Worm (Caenorhabditis elegans): ENCODE data around the gene ctsa-2.

The ctsa-2 gene

ce11 chrX:6420681-6421080, 9.7 kb downstream of the ctsa-2 start, which contains the start of gene K10C2.12:
Gene K10C2.12, minus strand, starts transcription at chrX:6420781.
- no peak for TF ChIP-seq flt-1 (GFP tag; IDR thresholded peaks at IDR 0.05)
- no peak for TF ChIP-seq tra-4 (tag; optimal IDR thresholded peaks at IDR 0.05)
- no peak for TF ChIP-seq hmbx-1 (tag; optimal IDR thresholded peaks at IDR 0.05)
- TF ChIP-seq hmg-4 (GFP tag; optimal IDR thresholded peaks at IDR 0.05): no peak
- no peak for TF ChIP-seq ama-1 (optimal IDR thresholded peaks at IDR 0.05)
- TF ChIP-seq sea-1 (GFP tag; conservative IDR thresholded peaks at IDR 0.05): no peak
- TF ChIP-seq tbx-11 (GFP tag; IDR thresholded peaks at IDR 0.05): no peak
- TF ChIP-seq scrt-1 (GFP tag; IDR thresholded peaks at IDR 0.05): no peak
- TF ChIP-seq ceh-36 (tag; optimal IDR thresholded peaks at IDR 0.05): no peak
- TF ChIP-seq ets-7 (tag; optimal IDR thresholded peaks at IDR 0.05): no peak
- TF ChIP-seq hnd-1 (tag; optimal IDR thresholded peaks at IDR 0.05): no peak
- TF ChIP-seq ceh-13 (GFP tag; optimal IDR thresholded peaks at IDR 0.05): no peak

DNA sequence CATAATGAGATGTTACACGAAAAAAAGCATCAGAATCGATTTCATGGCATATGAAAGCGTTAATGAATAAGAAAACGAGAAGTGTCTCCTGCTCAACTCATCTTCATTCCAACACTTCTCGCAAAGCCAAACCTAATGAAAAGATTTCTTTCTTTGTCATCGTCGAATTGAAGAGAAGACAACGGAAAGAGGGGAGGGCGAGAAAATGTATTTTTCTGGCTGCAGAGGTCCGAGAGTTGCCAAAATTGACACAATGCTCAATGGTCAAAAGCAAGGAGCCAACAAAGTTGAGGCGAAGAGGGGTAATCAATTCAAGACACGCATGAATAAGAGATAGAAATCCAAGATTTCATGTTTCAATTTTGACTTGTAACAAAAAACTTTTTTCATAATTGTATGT, 11.3 kb downstream of the ctsa-2 start:
- TF ChIP-seq F13C5.2 (tag; optimal IDR thresholded peaks at IDR 0.05) (no peak), pes-1 (GFP tag; IDR thresholded peaks at IDR 0.05) (no peak), ets-7 (tag; optimal IDR thresholded peaks at IDR 0.05) (no peak), tra-4 (tag; optimal IDR thresholded peaks at IDR 0.05) (no peak), ceh-36 (tag; optimal IDR thresholded peaks at IDR 0.05) (no peak), hnd-1 (tag; optimal IDR thresholded peaks at IDR 0.05) (no peak), aly-1 (tag; optimal IDR thresholded peaks at IDR 0.05) (no peak), sea-1 (GFP tag; conservative IDR thresholded peaks at IDR 0.05) (no peak), scrt-1 (GFP tag; IDR thresholded peaks at IDR 0.05) (no peak), B0310.2 (tag; optimal IDR thresholded peaks at IDR 0.05) (no peak), hmg-4 (GFP tag; optimal IDR thresholded peaks at IDR 0.05) (no peak), flt-1 (GFP tag; IDR thresholded peaks at IDR 0.05) (no peak), ama-1 (optimal IDR thresholded peaks at IDR 0.05) (no peak), tbx-37 (GFP tag; conservative IDR thresholded peaks at IDR 0.05) (no peak)

DNA sequence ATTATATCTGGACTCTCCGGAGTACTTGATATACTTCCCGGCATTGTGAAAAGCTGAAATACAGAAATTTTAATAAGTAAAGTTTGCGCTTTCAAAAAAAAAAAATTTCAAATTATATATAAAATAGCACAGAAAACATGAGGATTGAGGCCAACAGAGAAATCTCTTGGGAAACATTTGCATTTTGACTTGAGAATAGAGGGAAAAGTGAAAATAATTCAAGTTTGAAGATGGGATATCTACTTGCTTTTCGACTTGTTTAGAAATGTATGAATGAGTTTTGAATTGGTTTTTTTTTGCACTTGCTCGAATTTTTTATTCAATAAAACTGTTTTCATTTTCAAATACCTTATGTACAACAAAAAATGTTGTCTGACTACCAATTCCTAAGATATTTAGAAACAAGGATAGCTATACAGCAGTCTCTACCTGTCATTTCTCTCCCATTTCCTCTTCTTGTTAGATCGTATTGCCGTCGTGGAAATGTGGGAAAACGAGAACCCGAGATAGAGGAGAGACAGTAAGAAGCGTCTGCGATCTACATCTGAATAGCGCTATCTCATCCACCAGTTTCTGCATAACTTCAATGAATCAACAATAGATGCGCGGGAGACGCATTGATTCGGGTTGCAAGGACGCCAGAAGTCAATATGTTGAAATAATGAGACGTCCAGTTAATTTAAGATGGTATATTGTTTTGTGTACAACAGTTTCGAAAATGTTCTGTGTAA, 13.9 kb downstream of the ctsa-2 start, which contains the start of gene T22E5.6:
TSS of gene T22E5.6 (minus strand) at position 51 of the 731 bp plus-strand sequence.
- TF ChIP-seq hmg-4 (GFP tag; optimal IDR thresholded peaks at IDR 0.05): no peak
- no peak for TF ChIP-seq flt-1 (GFP tag; IDR thresholded peaks at IDR 0.05)
- TF ChIP-seq F13C5.2 (tag; optimal IDR thresholded peaks at IDR 0.05): no peak
- TF ChIP-seq hnd-1 (tag; optimal IDR thresholded peaks at IDR 0.05): no peak
- TF ChIP-seq hmbx-1 (tag; optimal IDR thresholded peaks at IDR 0.05): no peak

DNA sequence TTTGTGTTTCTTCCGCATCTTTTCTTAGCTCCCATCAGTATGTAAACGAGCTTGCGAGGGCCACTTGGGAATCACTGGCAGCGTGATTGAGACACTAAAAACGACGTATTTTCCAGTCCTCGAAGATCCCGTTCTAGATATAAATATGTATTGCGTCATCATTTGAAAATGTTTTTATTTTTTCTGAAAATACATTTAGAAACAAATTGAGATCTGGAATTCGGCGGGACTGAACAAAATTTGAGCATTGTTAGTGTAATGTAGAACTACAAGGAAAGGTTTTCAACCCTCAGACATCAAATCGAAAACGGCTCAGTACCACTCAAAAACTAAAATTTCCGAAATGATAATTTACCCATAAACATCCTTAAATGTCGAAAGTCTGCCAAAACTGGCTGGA, 16.8 kb downstream of the ctsa-2 start:
- TF ChIP-seq flt-1 (GFP tag; IDR thresholded peaks at IDR 0.05) (no peak), scrt-1 (GFP tag; IDR thresholded peaks at IDR 0.05) (no peak), ets-7 (tag; optimal IDR thresholded peaks at IDR 0.05) (no peak), aly-1 (tag; optimal IDR thresholded peaks at IDR 0.05) (no peak), ceh-13 (GFP tag; optimal IDR thresholded peaks at IDR 0.05) (no peak), F13C5.2 (tag; optimal IDR thresholded peaks at IDR 0.05) (no peak), sea-1 (GFP tag; conservative IDR thresholded peaks at IDR 0.05) (no peak), ama-1 (optimal IDR thresholded peaks at IDR 0.05) (no peak), hmbx-1 (tag; optimal IDR thresholded peaks at IDR 0.05) (no peak), tbx-11 (GFP tag; IDR thresholded peaks at IDR 0.05) (no peak), ceh-36 (tag; optimal IDR thresholded peaks at IDR 0.05) (no peak)

ce11 chrX:6412575-6412974, 17.8 kb downstream of the ctsa-2 start, which contains the start of gene T22E5.1:
Gene T22E5.1, plus strand, starts transcription at chrX:6412875.
- TF ChIP-seq tbx-37 (GFP tag; conservative IDR thresholded peaks at IDR 0.05) (no peak), hnd-1 (tag; optimal IDR thresholded peaks at IDR 0.05) (no peak), B0310.2 (tag; optimal IDR thresholded peaks at IDR 0.05) (no peak), ceh-36 (tag; optimal IDR thresholded peaks at IDR 0.05) (no peak), hmbx-1 (tag; optimal IDR thresholded peaks at IDR 0.05) (no peak), tra-4 (tag; optimal IDR thresholded peaks at IDR 0.05) (no peak), aly-1 (tag; optimal IDR thresholded peaks at IDR 0.05) (no peak), hmg-4 (GFP tag; optimal IDR thresholded peaks at IDR 0.05) (no peak), sea-1 (GFP tag; conservative IDR thresholded peaks at IDR 0.05) (no peak), F13C5.2 (tag; optimal IDR thresholded peaks at IDR 0.05) (no peak)

ce11 chrX:6410177-6410765, 20.1 kb downstream of the ctsa-2 start, which contains the start of gene mup-2:
Gene mup-2, minus strand, starts transcription at chrX:6410227.
- TF ChIP-seq ama-1 (optimal IDR thresholded peaks at IDR 0.05) (no peak), ets-7 (tag; optimal IDR thresholded peaks at IDR 0.05) (no peak), ceh-36 (tag; optimal IDR thresholded peaks at IDR 0.05) (no peak), ceh-13 (GFP tag; optimal IDR thresholded peaks at IDR 0.05) (no peak), tra-4 (tag; optimal IDR thresholded peaks at IDR 0.05) (no peak), hnd-1 (tag; optimal IDR thresholded peaks at IDR 0.05) (no peak), scrt-1 (GFP tag; IDR thresholded peaks at IDR 0.05) (no peak), tbx-11 (GFP tag; IDR thresholded peaks at IDR 0.05) (no peak), F13C5.2 (tag; optimal IDR thresholded peaks at IDR 0.05) (no peak), tbx-37 (GFP tag; conservative IDR thresholded peaks at IDR 0.05) (no peak), pes-1 (GFP tag; IDR thresholded peaks at IDR 0.05) (no peak), hmbx-1 (tag; optimal IDR thresholded peaks at IDR 0.05) (no peak)

DNA sequence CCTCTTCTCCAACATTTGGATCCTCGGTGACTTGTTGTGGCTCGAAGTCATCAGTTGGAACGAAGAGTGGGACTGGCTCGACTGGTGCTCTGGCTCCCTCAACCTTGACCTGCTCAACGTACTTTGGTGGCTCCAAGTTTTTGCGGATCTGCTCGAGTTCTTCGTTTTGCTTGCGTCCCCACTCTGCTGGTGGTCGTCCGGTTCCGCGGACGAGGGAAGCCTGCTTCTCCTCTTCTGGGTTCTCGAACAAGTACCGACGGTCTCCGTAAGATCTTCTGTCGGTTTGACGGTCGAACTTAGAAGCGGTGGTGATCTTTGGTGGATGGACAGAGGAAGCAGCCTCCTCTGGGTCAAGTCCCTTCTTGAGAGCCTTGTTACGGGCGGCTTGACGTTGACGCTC, 21.7 kb downstream of the ctsa-2 start:
- no peak for TF ChIP-seq flt-1 (GFP tag; IDR thresholded peaks at IDR 0.05)

- TF ChIP-seq ceh-13 (GFP tag; optimal IDR thresholded peaks at IDR 0.05): no peak
- no peak for TF ChIP-seq scrt-1 (GFP tag; IDR thresholded peaks at IDR 0.05)
- TF ChIP-seq hmg-4 (GFP tag; optimal IDR thresholded peaks at IDR 0.05): no peak
- no peak for TF ChIP-seq tra-4 (tag; optimal IDR thresholded peaks at IDR 0.05)
- no peak for TF ChIP-seq F13C5.2 (tag; optimal IDR thresholded peaks at IDR 0.05)
- TF ChIP-seq tbx-37 (GFP tag; conservative IDR thresholded peaks at IDR 0.05): no peak
- no peak for TF ChIP-seq flt-1 (GFP tag; IDR thresholded peaks at IDR 0.05)
- TF ChIP-seq sea-1 (GFP tag; conservative IDR thresholded peaks at IDR 0.05): no peak
- TF ChIP-seq B0310.2 (tag; optimal IDR thresholded peaks at IDR 0.05): no peak
- TF ChIP-seq ama-1 (optimal IDR thresholded peaks at IDR 0.05): no peak
- no peak for TF ChIP-seq ets-7 (tag; optimal IDR thresholded peaks at IDR 0.05)
- no peak for TF ChIP-seq hmbx-1 (tag; optimal IDR thresholded peaks at IDR 0.05)
- no peak for TF ChIP-seq tbx-11 (GFP tag; IDR thresholded peaks at IDR 0.05)
- TF ChIP-seq ceh-36 (tag; optimal IDR thresholded peaks at IDR 0.05): no peak
- TF ChIP-seq aly-1 (tag; optimal IDR thresholded peaks at IDR 0.05): no peak
- TF ChIP-seq pes-1 (GFP tag; IDR thresholded peaks at IDR 0.05): no peak
- TF ChIP-seq hnd-1 (tag; optimal IDR thresholded peaks at IDR 0.05): no peak
These were observed 22.1 kb downstream of the ctsa-2 start for ce11 chrX:6408286-6408685.
